Worm (Caenorhabditis elegans) whole organism, L1 larva: Measurements from ENCODE around the gene urb-1.

ENCODE experiments used
- C16A3.4 ChIP-seq: fragments of 150-350 bp; optimal IDR thresholded peaks from 2 replicates; lab custom pipeline; 2014; ENCODE audit warnings: missing biosample characterization, missing genetic modification characterization
- C34B4.2 ChIP-seq: sonication (generic microtip); optimal IDR thresholded peaks from 2 replicates; lab custom pipeline; 2017; ENCODE audit warnings: mild to moderate bottlenecking, missing genetic modification characterization, missing compliant biosample characterization
- Y116A8C.19 ChIP-seq: sonication (generic microtip); optimal IDR thresholded peaks from 2 replicates; lab custom pipeline; 2016; ENCODE audit warnings: missing compliant biosample characterization, missing genetic modification characterization, borderline replicate concordance
- ama-1 ChIP-seq: fragments of 150-350 bp; optimal IDR thresholded peaks from 2 replicates; lab custom pipeline; 2014
- blmp-1 ChIP-seq: fragments of 150-350 bp; optimal IDR thresholded peaks from 2 replicates; lab custom pipeline; 2014; ENCODE audit warnings: missing biosample characterization, missing genetic modification characterization
- ceh-8 ChIP-seq: fragments of 200-800 bp; sonication (Bioruptor generic); optimal IDR thresholded peaks from 2 replicates; lab custom pipeline; 2018; ENCODE audit warnings: mild to moderate bottlenecking, missing genetic modification characterization, moderate library complexity, missing compliant biosample characterization
- dpl-1 ChIP-seq, 3 experiments: fragments of 150-350 bp in 2 of 3; sonication (generic microtip) in 1 of 3; optimal IDR thresholded peaks; 2 replicates each; lab custom pipeline; 2014 to 2017; ENCODE audit warnings: missing biosample characterization in 3 of 3, missing genetic modification characterization in 3 of 3, missing genetic modification reagents in 3 of 3
- dsc-1 ChIP-seq: sonication (generic microtip); optimal IDR thresholded peaks from 2 replicates; lab custom pipeline; 2016; ENCODE audit warnings: mild to moderate bottlenecking, missing genetic modification characterization, missing compliant biosample characterization
- efl-1 ChIP-seq, 4 experiments: fragments of 150-350 bp; optimal IDR thresholded peaks in 3 of 4; peaks in 1 of 4; 1 replicate in 1 of 4; 2 replicates in 3 of 4; lab custom pipeline; 2014; ENCODE audit warnings: missing biosample characterization in 2 of 4, missing genetic modification characterization in 2 of 4, missing genetic modification reagents in 2 of 4
- efl-3 ChIP-seq: fragments of 200-800 bp; sonication (Bioruptor generic); optimal IDR thresholded peaks from 2 replicates; lab custom pipeline; 2018; ENCODE audit warnings: mild to moderate bottlenecking, missing genetic modification characterization, missing compliant biosample characterization
- egl-13 ChIP-seq: sonication (generic microtip); optimal IDR thresholded peaks from 2 replicates; lab custom pipeline; 2016; ENCODE audit warnings: missing genotype, missing genetic modification reagents, missing genetic modification characterization, missing compliant biosample characterization
- elt-3 ChIP-seq, 6 experiments: fragments of 150-350 bp in 1 of 6; sonication (generic microtip); optimal IDR thresholded peaks; 2 replicates each; lab custom pipeline; 2017 to 2018; ENCODE audit warnings: missing biosample characterization in 6 of 6, missing genetic modification characterization in 6 of 6, inconsistent platforms in 1 of 6
- ets-5 ChIP-seq: fragments of 200-800 bp; sonication (Bioruptor generic); IDR thresholded peaks from 2 replicates; pipeline ENCODE4 v1.3.6; 2022; ENCODE audit warnings: missing genetic modification characterization, missing compliant biosample characterization
- fkh-4 ChIP-seq: sonication (generic microtip); optimal IDR thresholded peaks from 2 replicates; lab custom pipeline; 2016; ENCODE audit warnings: missing compliant biosample characterization, missing genetic modification characterization, borderline replicate concordance
- grh-1 ChIP-seq: fragments of 200-800 bp; sonication (Bioruptor generic); IDR thresholded peaks from 2 replicates; pipeline ENCODE4 v1.3.6; 2022; ENCODE audit warnings: missing genetic modification reagents, missing genetic modification characterization, missing compliant biosample characterization
- lin-13 ChIP-seq: fragments of 150-350 bp; optimal IDR thresholded peaks from 2 replicates; lab custom pipeline; 2014; ENCODE audit warnings: missing biosample characterization, missing genetic modification reagents, missing genetic modification characterization
- lin-14 ChIP-seq: fragments of 200-800 bp; sonication (Bioruptor generic); optimal IDR thresholded peaks from 2 replicates; lab custom pipeline; 2018; ENCODE audit warnings: mild to moderate bottlenecking, missing genetic modification characterization, moderate library complexity, missing compliant biosample characterization
- lin-15B ChIP-seq: fragments of 150-350 bp; sonication (generic microtip); optimal IDR thresholded peaks from 3 replicates; lab custom pipeline; 2014; ENCODE audit warnings: missing biosample characterization, missing genetic modification characterization
- lin-39 ChIP-seq: fragments of 150-350 bp; optimal IDR thresholded peaks from 2 replicates; lab custom pipeline; 2014; ENCODE audit warnings: missing biosample characterization, missing genetic modification reagents, missing genetic modification characterization
- mab-9 ChIP-seq: fragments of 200-800 bp; sonication (Bioruptor generic); IDR thresholded peaks from 2 replicates; pipeline ENCODE4 v1.3.6; 2022; ENCODE audit warnings: missing genetic modification reagents, missing genetic modification characterization, missing compliant biosample characterization
- mef-2 ChIP-seq: fragments of 150-350 bp; optimal IDR thresholded peaks from 2 replicates; lab custom pipeline; 2014; ENCODE audit warnings: missing biosample characterization, missing genetic modification characterization
- mep-1 ChIP-seq: fragments of 150-350 bp; optimal IDR thresholded peaks from 2 replicates; lab custom pipeline; 2014; ENCODE audit warnings: missing biosample characterization, missing genetic modification characterization
- nhr-11 ChIP-seq: fragments of 150-350 bp; optimal IDR thresholded peaks from 2 replicates; lab custom pipeline; 2014; ENCODE audit warnings: missing biosample characterization, missing genetic modification characterization
- nhr-12 ChIP-seq: sonication (generic microtip); optimal IDR thresholded peaks from 2 replicates; lab custom pipeline; 2017; ENCODE audit warnings: missing biosample characterization, missing genetic modification characterization
- nhr-19 ChIP-seq: fragments of 200-800 bp; sonication (Bioruptor generic); conservative IDR thresholded peaks from 2 replicates; pipeline ENCODE4 v1.3.6; 2022; ENCODE audit warnings: missing genetic modification characterization, missing compliant biosample characterization
- nhr-20 ChIP-seq: sonication (generic microtip); optimal IDR thresholded peaks from 2 replicates; lab custom pipeline; 2016; ENCODE audit warnings: mild to moderate bottlenecking, missing genetic modification characterization, missing compliant biosample characterization
- nhr-76 ChIP-seq: sonication (generic microtip); optimal IDR thresholded peaks from 2 replicates; lab custom pipeline; 2017; ENCODE audit warnings: missing biosample characterization, missing genetic modification characterization
- nhr-77 ChIP-seq: fragments of 150-350 bp; optimal IDR thresholded peaks from 2 replicates; lab custom pipeline; 2014; ENCODE audit warnings: missing biosample characterization, missing genetic modification characterization
- nhr-85 ChIP-seq: sonication (generic microtip); peaks from one replicate; lab custom pipeline; 2016; ENCODE audit warnings: missing genetic modification characterization, inconsistent platforms, missing compliant biosample characterization
- nhr-90 ChIP-seq: sonication (generic microtip); optimal IDR thresholded peaks from 2 replicates; lab custom pipeline; 2016; ENCODE audit warnings: mild to moderate bottlenecking, missing genetic modification characterization, missing compliant biosample characterization; ENCODE audit not compliant: poor library complexity
- pax-3 ChIP-seq: fragments of 200-800 bp; sonication (Bioruptor generic); optimal IDR thresholded peaks from 2 replicates; lab custom pipeline; 2018; ENCODE audit warnings: mild to moderate bottlenecking, missing genetic modification characterization, moderate library complexity, missing compliant biosample characterization
- pqm-1 ChIP-seq: sonication (generic microtip); optimal IDR thresholded peaks from 3 replicates; lab custom pipeline; 2017; ENCODE audit warnings: missing biosample characterization, missing genetic modification characterization
- rnt-1 ChIP-seq: sonication (generic microtip); optimal IDR thresholded peaks from 2 replicates; lab custom pipeline; 2016; ENCODE audit warnings: mild to moderate bottlenecking, missing genetic modification characterization, moderate library complexity, missing compliant biosample characterization
- sptf-1 ChIP-seq: fragments of 150-350 bp; optimal IDR thresholded peaks from 2 replicates; lab custom pipeline; 2014; ENCODE audit warnings: missing biosample characterization, missing genetic modification characterization
- swsn-7 ChIP-seq: sonication (generic microtip); optimal IDR thresholded peaks from 2 replicates; lab custom pipeline; 2016; ENCODE audit warnings: missing genetic modification characterization, missing compliant biosample characterization
- unc-98 ChIP-seq: fragments of 200-800 bp; sonication (Bioruptor generic); IDR thresholded peaks from 2 replicates; pipeline ENCODE4 v1.3.6; 2022; ENCODE audit warnings: missing genetic modification characterization, missing compliant biosample characterization
- zag-1 ChIP-seq: fragments of 150-350 bp; optimal IDR thresholded peaks from 2 replicates; lab custom pipeline; 2014; ENCODE audit warnings: missing biosample characterization, missing genetic modification characterization
- ztf-11 ChIP-seq, 2 experiments: sonication (generic microtip); optimal IDR thresholded peaks; 2 replicates each; lab custom pipeline; 2016 to 2017; ENCODE audit warnings: missing genetic modification characterization in 2 of 2, missing biosample characterization in 1 of 2, missing compliant biosample characterization in 1 of 2

Gene urb-1

DNA sequence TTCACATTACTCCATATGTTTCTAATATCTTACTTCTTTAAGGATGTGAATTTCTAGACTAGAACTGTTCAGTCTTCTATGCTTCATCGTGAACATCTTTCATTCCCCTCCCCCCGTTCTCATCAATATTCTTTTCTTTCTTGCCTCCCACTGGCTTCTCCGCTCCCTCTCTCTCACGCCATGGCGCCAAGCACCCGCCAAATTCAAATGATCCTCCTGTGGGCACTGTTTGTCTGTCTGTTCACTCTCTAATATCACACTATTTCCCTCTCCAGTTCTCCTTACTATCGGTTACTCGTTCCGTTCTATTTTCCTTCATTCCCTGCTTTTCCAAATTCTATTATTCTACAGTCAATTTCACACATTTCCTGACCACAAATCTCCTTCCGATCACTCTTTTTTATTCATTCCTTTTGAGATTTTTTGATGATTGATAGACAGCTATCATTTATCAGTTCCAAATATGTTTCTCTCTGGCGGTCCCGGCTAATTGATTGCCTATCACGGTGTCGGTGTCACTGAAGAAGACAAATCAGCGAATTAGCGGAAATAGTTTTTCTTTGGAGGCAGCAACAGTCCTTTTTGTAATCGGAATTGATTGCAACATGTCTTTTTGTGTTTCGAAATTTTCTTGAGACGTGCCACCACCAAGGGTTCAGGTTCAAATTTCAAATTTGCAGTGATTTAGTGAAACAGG, 34.5 kb upstream of the urb-1 start:
- TF ChIP-seq blmp-1 (tag; lab: Kevin White, UChicago) (peak; percentile 57), ama-1 (lab: Kevin White, UChicago) (no peak), lin-13 (no peak), lin-14 (GFP tag; lab: Kevin White, UChicago) (peak; percentile 50), elt-3 (tag; optimal IDR thresholded peaks at IDR 0.05; lab: Kevin White, UChicago) (peak in 1 of 6 experiments; percentile 43), ceh-8 (no peak), dpl-1 (GFP tag; optimal IDR thresholded peaks at IDR 0.05; lab: Kevin White, UChicago) (peak in 1 of 3 experiments; percentile 1), nhr-20 (no peak), ztf-11 (tag; optimal IDR thresholded peaks at IDR 0.05; lab: Kevin White, UChicago) (peak in 1 of 2 experiments; percentile 3), efl-1 (optimal IDR thresholded peaks at IDR 0.05; lab: Kevin White, UChicago) (no peak), efl-1 (GFP tag; optimal IDR thresholded peaks at IDR 0.05 in 1 of 2; lab: Kevin White, UChicago) (peak in 1 of 2 experiments; percentile 62), Y116A8C.19 (tag; lab: Kevin White, UChicago) (no peak)

DNA sequence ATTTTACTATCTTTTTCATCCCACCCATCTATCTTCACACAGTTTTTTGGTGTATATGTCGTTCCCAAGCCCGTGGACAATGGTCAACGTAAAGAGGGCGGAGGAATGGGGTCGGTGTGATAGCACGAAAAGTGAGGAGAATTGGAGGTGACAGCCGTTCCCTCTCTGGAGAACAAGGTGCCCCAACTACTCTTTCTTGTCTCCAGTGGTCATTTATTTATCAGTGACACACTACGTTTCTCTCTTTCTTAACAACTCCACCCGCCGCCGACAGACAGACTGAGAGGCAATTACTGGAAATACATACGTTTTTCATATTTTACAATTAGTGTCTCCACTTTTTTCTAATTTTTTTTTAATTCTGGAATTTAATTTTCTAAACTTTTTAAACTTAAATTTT, 32.9 kb upstream of the urb-1 start:
- TF ChIP-seq C16A3.4 (no peak), nhr-12 (no peak), nhr-11 (tag; lab: Kevin White, UChicago) (no peak), nhr-76 (no peak), rnt-1 (no peak), sptf-1 (no peak), nhr-90 (no peak), dsc-1 (tag; lab: Kevin White, UChicago) (no peak), grh-1 (GFP tag; lab: Robert Waterston, UW) (no peak), ets-5 (GFP tag; lab: Robert Waterston, UW) (no peak), swsn-7 (tag; lab: Kevin White, UChicago) (no peak), efl-3 (GFP tag; lab: Kevin White, UChicago) (no peak), nhr-85 (tag; lab: Kevin White, UChicago) (no peak), pax-3 (no peak), lin-15B (tag; lab: Kevin White, UChicago) (no peak)

DNA sequence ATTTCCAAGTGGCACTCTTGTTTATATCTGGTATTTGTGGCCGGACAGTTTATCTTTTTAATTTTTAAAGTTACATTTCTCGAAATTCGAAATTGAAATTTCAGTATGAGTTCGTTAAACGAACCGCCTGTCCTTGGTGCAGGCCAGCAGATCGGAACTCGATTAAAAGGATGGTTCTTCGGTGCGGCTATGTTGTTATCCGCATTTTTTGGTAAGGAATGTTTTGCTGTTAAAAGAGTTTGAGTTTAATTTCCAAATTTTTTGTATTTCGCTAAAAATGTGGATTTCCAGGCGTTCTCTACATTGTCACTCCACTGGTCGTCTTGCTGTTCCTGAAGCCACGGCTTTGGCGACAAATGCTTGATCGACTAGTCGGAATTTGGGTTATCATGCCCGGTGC, 29.2 kb upstream of the urb-1 start, which contains the start of gene acl-9:
Gene acl-9, plus strand, starts transcription at position 105 of the 400 bp plus-strand sequence.
- TF ChIP-seq unc-98 (GFP tag; lab: Robert Waterston, UW): no peak
- no peak for TF ChIP-seq zag-1
- TF ChIP-seq egl-13 (tag; lab: Kevin White, UChicago): no peak
- TF ChIP-seq pqm-1 (tag; lab: Kevin White, UChicago): no peak
- TF ChIP-seq lin-39 (tag; lab: Kevin White, UChicago): no peak
- no peak for TF ChIP-seq mab-9
- no peak for TF ChIP-seq C34B4.2 (tag; lab: Kevin White, UChicago)
- no peak for TF ChIP-seq nhr-12
- no peak for TF ChIP-seq fkh-4 (tag; lab: Kevin White, UChicago)
- TF ChIP-seq sptf-1: no peak
- TF ChIP-seq nhr-19 (GFP tag; lab: Robert Waterston, UW): no peak
- no peak for TF ChIP-seq rnt-1
- no peak for TF ChIP-seq mef-2 (tag; lab: Kevin White, UChicago)
- TF ChIP-seq nhr-77 (tag; lab: Kevin White, UChicago): no peak
- no peak for TF ChIP-seq mep-1
